Worm (Caenorhabditis elegans) whole organism, early embryonic: ENCODE data around the gene gem-4.

Source experiments
- B0310.2 ChIP-seq: sonication (generic microtip); optimal IDR thresholded peaks from 2 replicates; lab custom pipeline; 2016; ENCODE audit warnings: mild to moderate bottlenecking, missing genetic modification characterization, missing compliant biosample characterization
- ama-1 ChIP-seq: fragments of 150-350 bp; optimal IDR thresholded peaks from 2 replicates; lab custom pipeline; 2014
- ceh-36 ChIP-seq: sonication (generic microtip); optimal IDR thresholded peaks from 2 replicates; lab custom pipeline; 2016; ENCODE audit warnings: missing genetic modification characterization, inconsistent platforms, missing compliant biosample characterization
- flt-1 ChIP-seq: fragments of 200-800 bp; sonication (Bioruptor generic); IDR thresholded peaks from 2 replicates; pipeline ENCODE4 v1.3.6; 2022; ENCODE audit warnings: missing genetic modification characterization, missing compliant biosample characterization
- pes-1 ChIP-seq: fragments of 200-800 bp; sonication (Bioruptor generic); IDR thresholded peaks from 2 replicates; pipeline ENCODE4 v1.3.6; 2022; ENCODE audit warnings: missing genetic modification reagents, missing genetic modification characterization, missing compliant biosample characterization
- scrt-1 ChIP-seq: fragments of 200-800 bp; sonication (Bioruptor generic); IDR thresholded peaks from 2 replicates; pipeline ENCODE4 v1.3.6; 2022; ENCODE audit warnings: missing genetic modification characterization, missing compliant biosample characterization

DNA sequence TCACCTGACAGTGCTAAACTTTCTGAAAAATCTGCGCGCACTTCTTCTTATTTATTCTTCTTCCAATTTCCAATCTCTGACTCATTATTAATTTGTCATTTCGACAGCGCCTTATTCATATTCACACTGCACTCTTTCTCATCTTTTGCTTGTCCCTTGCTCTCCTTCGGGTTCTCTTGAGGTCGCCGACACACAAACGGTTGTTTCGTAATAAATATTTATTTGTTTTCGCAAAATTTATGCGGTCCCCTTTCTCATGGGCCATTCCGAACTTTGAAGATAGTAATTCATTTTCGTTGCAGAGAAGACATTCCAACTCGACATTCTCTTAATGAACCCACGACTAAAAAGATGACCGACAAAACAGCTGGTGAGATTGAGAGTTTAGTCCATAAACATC, 30.7 kb upstream of the gem-4 start, which contains the start of gene magi-1:
- TF ChIP-seq pes-1 (GFP tag; lab: Robert Waterston, UW), result no peak
- no peak for TF ChIP-seq ama-1
- TF ChIP-seq B0310.2 (tag; lab: Kevin White, UChicago), result no peak
- TF ChIP-seq flt-1, result no peak
- no peak for TF ChIP-seq ceh-36
- no peak for TF ChIP-seq scrt-1 (GFP tag; lab: Robert Waterston, UW)
